Fruit fly (Drosophila melanogaster): ENCODE results near the gene CG18754.

The CG18754 gene

DNA sequence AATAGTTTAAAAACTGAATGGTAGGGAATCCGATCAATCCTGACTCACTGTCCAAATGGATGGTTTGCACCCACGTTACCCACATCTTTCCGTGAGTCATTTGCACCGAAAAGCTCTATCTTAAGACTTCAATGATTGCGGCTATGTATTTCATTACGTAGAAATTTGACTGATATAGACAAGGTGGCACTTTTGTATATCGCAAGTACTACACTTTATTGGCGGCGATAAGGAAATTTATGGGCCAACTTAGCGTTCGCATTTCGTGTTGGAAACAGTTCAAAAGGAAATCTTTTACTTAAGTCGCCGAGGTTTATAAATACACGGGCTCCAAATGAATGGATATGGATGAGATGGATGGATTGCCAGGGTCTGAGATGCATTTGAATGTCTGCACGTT lies 31.0 kb downstream of the CG18754 start:
- TF ChIP-seq bab1 (GFP tag; optimal IDR thresholded peaks at IDR 0.05) (no peak), cic (GFP tag; optimal IDR thresholded peaks at IDR 0.05) (no peak), CG14711 (tag; optimal IDR thresholded peaks at IDR 0.05) (no peak), CG33017 (tag; optimal IDR thresholded peaks at IDR 0.05) (no peak), kay (GFP tag; ENCODE audit: borderline replicate concordance) (peak; percentile 47), Mnt (GFP tag; optimal IDR thresholded peaks at IDR 0.05) (no peak)

DNA sequence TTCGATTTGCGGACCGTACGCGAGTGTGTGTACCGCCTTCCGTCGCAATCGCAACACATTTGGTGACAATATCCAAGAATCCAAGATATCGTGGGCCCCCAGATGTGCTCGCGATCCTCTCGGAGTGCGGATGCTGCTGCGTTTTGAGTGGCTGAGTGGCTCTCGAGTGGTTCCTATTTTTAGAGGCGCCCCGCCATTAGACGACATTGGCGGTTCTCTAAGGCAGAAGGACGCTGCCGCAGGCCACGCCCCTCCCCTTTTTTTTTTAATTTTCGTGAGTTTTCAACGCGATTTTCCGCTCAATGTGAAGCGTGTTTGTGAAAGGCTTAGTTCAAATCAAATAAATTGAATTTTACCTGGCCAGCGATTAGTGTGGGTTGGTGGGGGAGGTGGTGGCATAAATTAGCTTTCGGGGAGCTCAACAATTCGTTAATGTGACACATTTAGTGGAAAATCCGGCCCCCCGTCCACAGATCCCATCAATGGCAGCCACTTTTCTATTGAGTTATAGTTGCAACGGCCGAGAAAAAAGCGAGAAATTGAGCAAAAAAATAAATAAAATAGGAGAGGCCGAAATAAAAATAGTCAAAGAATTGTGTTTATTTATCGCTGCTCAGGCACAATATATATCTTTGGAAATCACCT lies 34.6 kb downstream of the CG18754 start, which contains the start of gene nau:
TSS of gene nau (minus strand) at position 61 of the 645 bp plus-strand sequence.
- no peak for TF ChIP-seq tj (GFP tag; optimal IDR thresholded peaks at IDR 0.05)
- TF ChIP-seq cic (GFP tag; optimal IDR thresholded peaks at IDR 0.05): no peak
- TF ChIP-seq pad (GFP tag; optimal IDR thresholded peaks at IDR 0.05): no peak
- no peak for TF ChIP-seq CG14711 (tag; optimal IDR thresholded peaks at IDR 0.05)
- no peak for TF ChIP-seq bab1 (GFP tag; optimal IDR thresholded peaks at IDR 0.05)
- TF ChIP-seq CG7045 (GFP tag; optimal IDR thresholded peaks at IDR 0.05): no peak
- TF ChIP-seq Hr96 (GFP tag; optimal IDR thresholded peaks at IDR 0.05): no peak
- no peak for TF ChIP-seq kay (GFP tag; ENCODE audit: borderline replicate concordance)
- TF ChIP-seq CG11617 (GFP tag; optimal IDR thresholded peaks at IDR 0.05): no peak
- TF ChIP-seq Mnt (GFP tag; optimal IDR thresholded peaks at IDR 0.05): no peak
- TF ChIP-seq ovo (GFP tag; optimal IDR thresholded peaks at IDR 0.05): no peak
- no peak for TF ChIP-seq CG7101 (tag; optimal IDR thresholded peaks at IDR 0.05)
- no peak for TF ChIP-seq Clk (GFP tag; optimal IDR thresholded peaks at IDR 0.05)
- TF ChIP-seq toe (GFP tag; optimal IDR thresholded peaks at IDR 0.05): no peak

- no peak for TF ChIP-seq CG1620 (GFP tag; optimal IDR thresholded peaks at IDR 0.05)
- no peak for TF ChIP-seq Clk (GFP tag; optimal IDR thresholded peaks at IDR 0.05)
- no peak for TF ChIP-seq tj (GFP tag; optimal IDR thresholded peaks at IDR 0.05)
- no peak for TF ChIP-seq CG33017 (tag; optimal IDR thresholded peaks at IDR 0.05)
- no peak for TF ChIP-seq CG7045 (GFP tag; optimal IDR thresholded peaks at IDR 0.05)
- no peak for TF ChIP-seq ovo (GFP tag; optimal IDR thresholded peaks at IDR 0.05)
- TF ChIP-seq Mnt (GFP tag; optimal IDR thresholded peaks at IDR 0.05): no peak
- TF ChIP-seq CG7101 (tag; optimal IDR thresholded peaks at IDR 0.05): no peak
- TF ChIP-seq CG12768 (GFP tag; optimal IDR thresholded peaks at IDR 0.05): no peak
- TF ChIP-seq Crg-1 (GFP tag; optimal IDR thresholded peaks at IDR 0.05): no peak
- no peak for TF ChIP-seq pad (GFP tag; optimal IDR thresholded peaks at IDR 0.05)
- TF ChIP-seq kay (GFP tag; ENCODE audit: borderline replicate concordance): no peak
- TF ChIP-seq bab1 (GFP tag; optimal IDR thresholded peaks at IDR 0.05): no peak
- no peak for TF ChIP-seq CG11617 (GFP tag; optimal IDR thresholded peaks at IDR 0.05)
- TF ChIP-seq CG5204 (GFP tag; optimal IDR thresholded peaks at IDR 0.05): no peak
- no peak for TF ChIP-seq Hr96 (GFP tag; optimal IDR thresholded peaks at IDR 0.05)
- TF ChIP-seq cnc (optimal IDR thresholded peaks at IDR 0.05): no peak
- no peak for TF ChIP-seq toe (GFP tag; optimal IDR thresholded peaks at IDR 0.05)
- no peak for TF ChIP-seq CG14711 (tag; optimal IDR thresholded peaks at IDR 0.05)
- no peak for TF ChIP-seq cic (GFP tag; optimal IDR thresholded peaks at IDR 0.05)
Measured at dm6 chr3R:23721525-23721924, 37.7 kb downstream of the CG18754 start, which contains the start of gene CG10232. CG10232 (minus strand) TSS chr3R:23721625.

dm6 chr3R:23721936-23722335 lies 38.1 kb downstream of the CG18754 start:
- TF ChIP-seq bab1 (GFP tag; optimal IDR thresholded peaks at IDR 0.05) (peak; percentile 78), CG12768 (GFP tag; optimal IDR thresholded peaks at IDR 0.05) (no peak), cnc (optimal IDR thresholded peaks at IDR 0.05) (no peak), ovo (GFP tag; optimal IDR thresholded peaks at IDR 0.05) (no peak), cic (GFP tag; optimal IDR thresholded peaks at IDR 0.05) (peak; percentile 25), tj (GFP tag; optimal IDR thresholded peaks at IDR 0.05) (no peak), CG11617 (GFP tag; optimal IDR thresholded peaks at IDR 0.05) (no peak), Clk (GFP tag; optimal IDR thresholded peaks at IDR 0.05) (no peak), Hr96 (GFP tag; optimal IDR thresholded peaks at IDR 0.05) (peak; percentile 36), pad (GFP tag; optimal IDR thresholded peaks at IDR 0.05) (no peak), CG14711 (tag; optimal IDR thresholded peaks at IDR 0.05) (no peak), CG7045 (GFP tag; optimal IDR thresholded peaks at IDR 0.05) (peak; percentile 30), CG33017 (tag; optimal IDR thresholded peaks at IDR 0.05) (peak; percentile 12), toe (GFP tag; optimal IDR thresholded peaks at IDR 0.05) (peak; percentile 58), kay (GFP tag; ENCODE audit: borderline replicate concordance) (peak; percentile 83), Crg-1 (GFP tag; optimal IDR thresholded peaks at IDR 0.05) (peak; percentile 35), CG5204 (GFP tag; optimal IDR thresholded peaks at IDR 0.05) (no peak), CG7101 (tag; optimal IDR thresholded peaks at IDR 0.05) (peak; percentile 58), CG1620 (GFP tag; optimal IDR thresholded peaks at IDR 0.05) (peak; percentile 60), Mnt (GFP tag; optimal IDR thresholded peaks at IDR 0.05) (peak; percentile 35)

DNA sequence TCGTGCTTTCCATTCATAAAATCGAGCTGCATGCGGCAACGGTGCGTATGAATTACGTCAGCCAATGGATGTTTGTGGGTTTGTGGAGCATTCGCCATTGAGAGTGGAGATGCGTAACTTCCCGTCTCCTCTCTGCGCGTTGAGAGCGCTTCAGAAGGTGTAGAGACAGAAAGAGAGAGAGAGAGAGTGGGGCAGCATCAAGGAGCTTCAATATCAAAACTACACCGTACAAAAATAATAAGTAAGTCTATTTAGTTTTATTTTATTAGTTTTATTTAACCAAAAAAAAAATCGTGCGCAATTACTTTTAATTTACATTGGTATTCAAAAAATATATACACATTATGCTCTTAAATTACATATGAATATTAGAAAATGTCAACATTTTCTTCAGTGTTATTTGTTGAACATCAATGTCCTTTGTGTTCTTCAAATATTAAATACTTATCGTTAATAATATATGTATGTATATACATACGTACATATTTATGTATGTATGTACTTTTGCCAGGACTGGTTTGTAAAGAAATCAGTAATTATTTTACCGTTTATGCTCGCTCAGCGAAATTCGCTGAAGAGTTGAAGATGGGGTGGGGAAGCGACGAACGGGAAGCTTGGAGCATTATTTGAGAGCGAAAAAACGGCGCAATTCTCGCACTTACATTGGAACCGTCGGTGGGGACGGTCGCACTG lies 39.0 kb downstream of the CG18754 start, which contains the start of gene CG10365:
TSS of gene CG10365 (plus strand) at position 652 of the 693 bp plus-strand sequence.
- TF ChIP-seq CG7101 (tag; optimal IDR thresholded peaks at IDR 0.05): peak; percentile 78
- TF ChIP-seq Hr96 (GFP tag; optimal IDR thresholded peaks at IDR 0.05): no peak
- no peak for TF ChIP-seq toe (GFP tag; optimal IDR thresholded peaks at IDR 0.05)
- peak; percentile 98 for TF ChIP-seq pad (GFP tag; optimal IDR thresholded peaks at IDR 0.05)
- peak; percentile 81 for TF ChIP-seq kay (GFP tag; ENCODE audit: borderline replicate concordance)
- TF ChIP-seq tj (GFP tag; optimal IDR thresholded peaks at IDR 0.05): peak; percentile 98
- TF ChIP-seq Clk (GFP tag; optimal IDR thresholded peaks at IDR 0.05): no peak
- peak; percentile 73 for TF ChIP-seq CG7045 (GFP tag; optimal IDR thresholded peaks at IDR 0.05)
- TF ChIP-seq CG14711 (tag; optimal IDR thresholded peaks at IDR 0.05): peak; percentile 83
- peak; percentile 83 for TF ChIP-seq CG33017 (tag; optimal IDR thresholded peaks at IDR 0.05)
- peak; percentile 27 for TF ChIP-seq CG5204 (GFP tag; optimal IDR thresholded peaks at IDR 0.05)

Data from whole organism, adult.